Worm (Caenorhabditis elegans) whole organism, midembryonic: ENCODE results near the gene F01G10.5.

Source experiments
- T22C8.4 ChIP-seq: fragments of 200-800 bp; sonication (Bioruptor generic); IDR thresholded peaks from 2 replicates; pipeline ENCODE4 v1.3.6; 2022; ENCODE audit warnings: missing genetic modification characterization, missing compliant biosample characterization
- cog-1 ChIP-seq: sonication (generic microtip); optimal IDR thresholded peaks from 2 replicates; lab custom pipeline; 2016; ENCODE audit warnings: missing genetic modification characterization, missing compliant biosample characterization
- flt-1 ChIP-seq: fragments of 200-800 bp; sonication (Bioruptor generic); IDR thresholded peaks from 2 replicates; pipeline ENCODE4 v1.3.6; 2022; ENCODE audit warnings: missing genetic modification characterization, missing compliant biosample characterization
- klf-2 ChIP-seq: fragments of 200-800 bp; sonication (Bioruptor generic); conservative IDR thresholded peaks from 2 replicates; pipeline ENCODE4 v1.3.6; 2022; ENCODE audit warnings: missing genetic modification reagents, missing genetic modification characterization, missing compliant biosample characterization
- med-1 ChIP-seq: sonication (generic microtip); optimal IDR thresholded peaks from 2 replicates; lab custom pipeline; 2017; ENCODE audit warnings: missing genetic modification characterization, mild to moderate bottlenecking, missing compliant biosample characterization, antibody characterized with exemption, missing genetic modification reagents; ENCODE audit not compliant: insufficient read depth
- ref-1 ChIP-seq: fragments of 200-800 bp; sonication (Bioruptor generic); conservative IDR thresholded peaks from 2 replicates; pipeline ENCODE4 v1.3.6; 2022; ENCODE audit warnings: missing genetic modification reagents, missing genetic modification characterization, missing compliant biosample characterization
- tab-1 ChIP-seq: fragments of 200-800 bp; sonication (Bioruptor generic); IDR thresholded peaks from 2 replicates; pipeline ENCODE4 v1.3.6; 2022; ENCODE audit warnings: missing genetic modification characterization, missing compliant biosample characterization
- ztf-23 ChIP-seq: fragments of 200-800 bp; sonication (Bioruptor generic); IDR thresholded peaks from 2 replicates; pipeline ENCODE4 v1.3.6; 2022; ENCODE audit warnings: missing genetic modification reagents, missing genetic modification characterization, missing compliant biosample characterization
- ztf-29 ChIP-seq: fragments of 200-800 bp; sonication (Bioruptor generic); IDR thresholded peaks from 2 replicates; pipeline ENCODE4 v1.3.6; 2022; ENCODE audit warnings: missing genetic modification reagents, missing genetic modification characterization, missing compliant biosample characterization

Gene F01G10.5

DNA sequence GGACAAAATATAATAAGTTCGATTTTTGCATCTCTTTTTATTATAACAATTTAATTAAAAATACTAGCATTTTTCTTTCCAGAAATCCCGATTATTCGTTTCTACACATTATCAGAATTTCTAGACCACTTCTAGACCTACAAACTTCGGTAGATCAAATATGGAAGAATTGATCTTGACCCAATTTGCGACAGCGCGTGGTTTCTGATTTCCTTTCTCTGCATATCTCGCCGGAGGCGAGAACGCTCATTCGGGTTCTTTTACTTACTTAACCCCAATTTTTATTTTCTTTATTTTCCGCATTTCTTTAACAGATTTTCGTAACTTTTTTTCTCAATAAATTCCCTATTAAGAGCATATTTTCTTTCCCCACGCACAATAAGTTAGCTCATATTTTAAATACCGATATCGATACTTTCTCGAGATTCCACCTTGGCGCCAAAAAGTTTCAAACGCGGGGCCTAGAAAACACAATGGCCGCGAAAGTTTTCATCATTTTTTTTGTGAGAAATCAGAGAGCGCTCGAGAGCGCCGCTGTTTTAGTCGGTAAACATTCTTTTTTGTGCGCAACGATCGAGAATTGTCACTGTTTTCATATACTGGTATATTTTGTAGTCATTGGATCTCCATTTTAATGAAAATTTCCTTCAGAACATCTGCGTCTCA, 11.7 kb upstream of the F01G10.5 start:
- TF ChIP-seq klf-2 (GFP tag; lab: Robert Waterston, UW) (no peak), flt-1 (GFP tag; lab: Robert Waterston, UW) (no peak), cog-1 (tag; lab: Kevin White, UChicago) (no peak), ref-1 (GFP tag; lab: Robert Waterston, UW) (no peak), ztf-23 (GFP tag; lab: Robert Waterston, UW) (no peak), ztf-29 (GFP tag; lab: Robert Waterston, UW) (no peak), T22C8.4 (GFP tag; lab: Robert Waterston, UW) (no peak), med-1 (GFP tag; lab: Kevin White, UChicago) (no peak), tab-1 (GFP tag; lab: Robert Waterston, UW) (no peak)

DNA sequence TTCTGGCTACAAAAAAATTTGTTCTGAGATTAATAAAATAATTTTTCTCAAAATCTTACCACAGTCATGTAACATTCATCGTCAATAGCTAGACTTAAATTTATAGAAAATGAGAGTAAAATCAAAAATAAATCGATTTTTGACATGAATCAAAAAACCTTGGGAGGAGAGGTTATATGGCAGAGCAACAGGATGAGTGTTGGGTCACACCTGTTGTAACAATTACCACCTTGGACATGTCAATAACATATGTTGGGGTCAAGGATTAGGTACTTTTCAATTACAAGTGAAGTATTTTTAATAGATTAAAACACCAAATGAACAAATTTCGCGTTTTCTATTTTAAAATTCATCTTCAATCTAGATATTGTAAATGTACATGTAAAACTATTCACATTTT, 10.8 kb upstream of the F01G10.5 start, which contains the start of gene lipl-7:
Gene lipl-7, minus strand, starts transcription at position 165 of the 400 bp plus-strand sequence.
- TF ChIP-seq tab-1 (GFP tag; lab: Robert Waterston, UW), result no peak
- no peak for TF ChIP-seq ztf-23 (GFP tag; lab: Robert Waterston, UW)
- no peak for TF ChIP-seq T22C8.4 (GFP tag; lab: Robert Waterston, UW)
- no peak for TF ChIP-seq klf-2 (GFP tag; lab: Robert Waterston, UW)
- no peak for TF ChIP-seq med-1 (GFP tag; lab: Kevin White, UChicago)
- TF ChIP-seq cog-1 (tag; lab: Kevin White, UChicago), result no peak
- no peak for TF ChIP-seq ref-1 (GFP tag; lab: Robert Waterston, UW)
- no peak for TF ChIP-seq ztf-29 (GFP tag; lab: Robert Waterston, UW)
- TF ChIP-seq flt-1 (GFP tag; lab: Robert Waterston, UW), result no peak

DNA sequence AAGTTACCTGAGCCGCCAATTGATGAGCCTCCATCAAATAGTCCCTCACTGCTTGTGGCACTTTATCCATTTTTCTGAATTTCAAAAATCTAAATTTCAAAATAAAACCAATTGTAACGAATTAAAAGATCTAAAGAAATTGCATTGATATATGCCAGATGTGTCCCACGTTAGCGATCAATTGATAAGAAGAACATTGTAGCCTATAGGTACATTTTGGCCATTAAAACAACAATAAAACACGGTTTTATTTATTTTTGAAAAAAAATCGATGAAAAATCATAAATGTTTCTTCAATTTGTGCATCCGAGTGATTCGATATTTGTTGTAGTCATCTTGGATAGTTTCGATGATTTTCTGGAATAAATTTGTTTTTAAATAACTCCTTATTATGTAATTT, 8.2 kb upstream of the F01G10.5 start, which contains the start of gene ech-8:
Gene ech-8, minus strand, starts transcription at position 132 of the 400 bp plus-strand sequence.
- TF ChIP-seq tab-1 (GFP tag; lab: Robert Waterston, UW) (no peak), T22C8.4 (GFP tag; lab: Robert Waterston, UW) (no peak), klf-2 (GFP tag; lab: Robert Waterston, UW) (no peak), ref-1 (GFP tag; lab: Robert Waterston, UW) (no peak), flt-1 (GFP tag; lab: Robert Waterston, UW) (no peak), ztf-23 (GFP tag; lab: Robert Waterston, UW) (no peak), med-1 (GFP tag; lab: Kevin White, UChicago) (no peak), cog-1 (tag; lab: Kevin White, UChicago) (no peak), ztf-29 (GFP tag; lab: Robert Waterston, UW) (no peak)

DNA sequence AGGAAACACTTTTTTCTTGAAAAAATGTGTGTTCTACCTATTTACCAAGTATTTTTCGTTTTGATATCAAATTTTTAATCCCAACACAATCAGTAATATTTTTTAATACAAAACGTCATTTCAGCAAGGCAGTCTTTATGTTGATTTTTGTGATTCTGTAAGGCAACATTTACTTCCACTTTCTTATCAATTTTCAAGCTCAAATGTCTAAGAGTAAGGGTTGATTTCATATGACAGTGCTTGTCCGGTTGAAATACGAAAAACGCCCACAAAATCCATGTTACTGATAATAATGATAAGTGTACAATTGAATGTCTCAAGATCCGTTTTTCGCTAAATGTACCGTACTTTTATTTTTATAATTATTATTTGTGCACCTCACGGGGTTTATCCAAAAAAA, 5.2 kb upstream of the F01G10.5 start:
- TF ChIP-seq klf-2 (GFP tag; lab: Robert Waterston, UW) (no peak), flt-1 (GFP tag; lab: Robert Waterston, UW) (no peak), ztf-29 (GFP tag; lab: Robert Waterston, UW) (no peak), T22C8.4 (GFP tag; lab: Robert Waterston, UW) (no peak), cog-1 (tag; lab: Kevin White, UChicago) (no peak), ztf-23 (GFP tag; lab: Robert Waterston, UW) (no peak), ref-1 (GFP tag; lab: Robert Waterston, UW) (no peak), med-1 (GFP tag; lab: Kevin White, UChicago) (no peak), tab-1 (GFP tag; lab: Robert Waterston, UW) (no peak)

DNA sequence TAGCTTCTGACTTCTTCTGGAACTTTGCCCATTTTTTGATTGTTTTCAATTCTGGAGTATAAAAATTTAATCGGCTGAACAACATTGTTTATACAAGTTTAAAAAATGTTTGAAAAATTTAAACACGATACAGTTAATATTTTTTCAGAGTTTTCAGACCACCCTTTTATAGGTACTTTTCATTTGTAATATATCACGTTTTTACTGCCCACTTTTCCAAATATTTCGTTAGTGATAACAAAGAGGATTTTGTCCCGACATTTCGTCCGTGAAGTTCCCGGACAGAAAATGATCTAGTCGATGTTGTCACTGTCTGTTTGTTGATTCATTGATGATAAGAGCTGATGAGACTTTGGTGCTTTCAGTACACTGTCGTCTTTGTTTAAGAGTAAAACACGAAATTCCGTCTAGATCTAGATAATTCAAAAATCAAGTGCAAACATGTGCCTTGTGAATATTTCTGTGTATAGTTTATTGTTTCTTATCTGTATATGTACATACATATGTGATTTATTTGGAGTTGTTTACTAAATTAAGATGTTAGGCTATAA, 4.5 kb upstream of the F01G10.5 start, which contains the start of gene ech-9:
Gene ech-9, minus strand, starts transcription at position 51 of the 551 bp plus-strand sequence.
- TF ChIP-seq ztf-29 (GFP tag; lab: Robert Waterston, UW) (no peak), ztf-23 (GFP tag; lab: Robert Waterston, UW) (no peak), flt-1 (GFP tag; lab: Robert Waterston, UW) (no peak), tab-1 (GFP tag; lab: Robert Waterston, UW) (no peak), med-1 (GFP tag; lab: Kevin White, UChicago) (no peak), klf-2 (GFP tag; lab: Robert Waterston, UW) (no peak), T22C8.4 (GFP tag; lab: Robert Waterston, UW) (no peak), cog-1 (tag; lab: Kevin White, UChicago) (no peak)

DNA sequence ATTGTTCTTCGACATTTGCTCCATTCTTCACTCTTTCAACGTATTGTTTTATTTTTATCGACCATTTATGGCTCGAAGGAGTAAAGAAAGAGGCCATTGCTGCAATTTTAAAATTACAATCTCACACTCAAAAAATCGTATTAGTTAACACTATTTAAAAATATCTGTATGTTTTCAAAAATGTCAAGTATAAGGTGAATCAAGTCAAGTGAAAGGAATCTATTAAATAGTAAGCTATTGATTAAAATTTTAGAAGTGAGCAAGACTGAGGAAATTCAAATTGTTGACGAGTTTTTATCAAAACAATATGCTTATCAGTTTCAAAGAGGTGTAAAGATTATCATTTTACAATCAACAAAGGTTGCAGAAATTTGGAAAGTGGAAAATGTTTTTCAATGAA, 1.6 kb upstream of the F01G10.5 start, which contains the start of gene F01G10.4:
Gene F01G10.4, minus strand, starts transcription at position 101 of the 400 bp plus-strand sequence.
- TF ChIP-seq med-1 (GFP tag; lab: Kevin White, UChicago), result no peak
- no peak for TF ChIP-seq tab-1 (GFP tag; lab: Robert Waterston, UW)
- TF ChIP-seq ztf-23 (GFP tag; lab: Robert Waterston, UW), result no peak
- TF ChIP-seq flt-1 (GFP tag; lab: Robert Waterston, UW), result no peak
- no peak for TF ChIP-seq ref-1 (GFP tag; lab: Robert Waterston, UW)
- TF ChIP-seq klf-2 (GFP tag; lab: Robert Waterston, UW), result no peak
- TF ChIP-seq cog-1 (tag; lab: Kevin White, UChicago), result no peak
- no peak for TF ChIP-seq ztf-29 (GFP tag; lab: Robert Waterston, UW)
- TF ChIP-seq T22C8.4 (GFP tag; lab: Robert Waterston, UW), result no peak

DNA sequence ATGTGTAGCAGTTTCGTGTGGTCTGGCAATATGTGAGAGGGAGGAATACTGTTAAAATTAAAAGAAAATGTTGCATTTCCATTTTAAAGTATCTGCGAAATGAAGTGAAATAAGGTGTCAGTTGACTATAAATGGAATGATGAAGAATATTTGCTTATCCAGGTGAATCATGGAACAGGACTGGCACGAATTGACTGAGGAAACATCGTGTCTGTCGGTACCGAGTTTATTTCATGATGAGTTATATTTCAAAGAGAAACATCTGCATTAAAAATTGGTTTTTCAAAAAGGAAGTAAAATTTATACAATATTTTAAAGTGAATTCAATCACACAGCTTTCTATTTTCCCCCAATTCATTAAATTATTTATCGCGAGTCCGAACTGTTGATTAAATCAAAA, 3.3 kb downstream of the F01G10.5 start, which contains the start of gene F01G10.6:
Gene F01G10.6, minus strand, starts transcription at position 101 of the 400 bp plus-strand sequence.
- TF ChIP-seq klf-2 (GFP tag; lab: Robert Waterston, UW), result no peak

DNA sequence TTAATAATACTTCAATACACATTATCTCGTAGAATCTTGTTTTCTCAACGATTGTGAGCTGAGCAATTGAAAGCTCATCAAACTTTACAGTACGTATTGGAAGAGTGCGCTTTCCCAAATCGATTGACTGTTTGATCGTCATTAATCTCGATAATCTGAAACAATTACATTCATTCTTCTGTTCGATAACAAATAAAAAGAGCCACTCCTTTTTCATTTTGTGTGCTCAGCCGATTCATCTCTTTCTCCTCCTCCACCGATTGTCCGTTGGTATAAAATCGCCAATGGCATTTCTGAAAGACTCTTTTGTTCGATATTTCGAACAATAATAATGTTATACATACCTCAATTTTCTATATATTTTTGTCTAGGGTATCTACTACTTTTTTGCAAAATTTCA, 7.1 kb downstream of the F01G10.5 start, which contains the start of gene nas-12:
Gene nas-12, plus strand, starts transcription at position 301 of the 400 bp plus-strand sequence.
- TF ChIP-seq ztf-23 (GFP tag; lab: Robert Waterston, UW), result no peak
